Fruit fly (Drosophila melanogaster): ENCODE measurements around the gene Hcf.
A peak's percentile ranks its signal among the peaks of the same experiment; 100 is the strongest.

Gene Hcf

DNA sequence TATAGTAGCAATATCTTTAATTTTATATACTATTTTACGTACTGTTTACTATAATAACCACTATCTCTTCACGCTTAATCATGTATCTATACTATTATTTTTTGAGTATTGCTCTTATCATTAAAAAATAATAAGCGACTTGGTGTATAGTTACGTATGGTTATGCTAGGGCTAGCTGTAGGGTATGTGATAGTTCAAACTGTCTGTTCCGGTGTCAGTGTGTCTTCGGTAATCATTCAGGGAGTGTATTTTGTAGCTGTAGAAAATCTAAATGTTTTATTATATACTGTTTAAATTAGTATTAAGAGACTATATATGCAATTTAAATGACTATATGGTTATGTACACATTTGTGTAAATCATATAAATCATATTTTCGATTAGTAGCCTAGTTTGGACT is 34.7 kb downstream of the Hcf start:
- no peak for TF ChIP-seq rn (GFP tag; IDR thresholded peaks at IDR 0.05)

DNA sequence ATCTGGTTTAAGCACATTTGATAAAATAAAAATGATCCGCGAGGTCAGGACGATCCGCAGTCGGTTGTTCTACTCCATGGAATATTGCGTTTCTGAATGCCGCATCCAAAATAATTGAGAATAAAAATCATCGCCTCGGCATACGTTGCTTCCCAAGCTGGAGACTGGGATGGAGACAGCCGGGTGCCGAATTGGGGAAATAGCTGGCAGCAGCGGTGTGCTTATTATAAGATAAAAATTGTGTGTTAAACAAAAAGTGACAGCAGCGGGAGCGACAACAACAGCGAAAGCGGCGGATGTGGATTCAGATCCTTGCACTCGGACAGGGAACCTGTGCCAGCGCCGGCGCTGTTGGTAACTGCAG is 35.7 kb downstream of the Hcf start, which contains the start of gene dati:
Gene dati, minus strand, starts transcription at position 101 of the 364 bp plus-strand sequence.
- TF ChIP-seq CG8301 (tag; optimal IDR thresholded peaks at IDR 0.05) (no peak), fd96Ca (GFP tag; IDR thresholded peaks at IDR 0.05) (no peak), CG17806 (tag; optimal IDR thresholded peaks at IDR 0.05) (no peak), Ets98B (GFP tag; IDR thresholded peaks at IDR 0.05) (no peak), CG10348 (GFP tag; IDR thresholded peaks at IDR 0.05) (no peak), CG12605 (GFP tag; IDR thresholded peaks at IDR 0.05) (no peak), gl (tag; optimal IDR thresholded peaks at IDR 0.05) (no peak), CG32121 (GFP tag; IDR thresholded peaks at IDR 0.05) (no peak), EcR (GFP tag; optimal IDR thresholded peaks at IDR 0.05) (no peak), CG13204 (GFP tag; optimal IDR thresholded peaks at IDR 0.05) (no peak), CG9948 (tag; optimal IDR thresholded peaks at IDR 0.05) (no peak), D1 (tag; optimal IDR thresholded peaks at IDR 0.05) (no peak)

DNA sequence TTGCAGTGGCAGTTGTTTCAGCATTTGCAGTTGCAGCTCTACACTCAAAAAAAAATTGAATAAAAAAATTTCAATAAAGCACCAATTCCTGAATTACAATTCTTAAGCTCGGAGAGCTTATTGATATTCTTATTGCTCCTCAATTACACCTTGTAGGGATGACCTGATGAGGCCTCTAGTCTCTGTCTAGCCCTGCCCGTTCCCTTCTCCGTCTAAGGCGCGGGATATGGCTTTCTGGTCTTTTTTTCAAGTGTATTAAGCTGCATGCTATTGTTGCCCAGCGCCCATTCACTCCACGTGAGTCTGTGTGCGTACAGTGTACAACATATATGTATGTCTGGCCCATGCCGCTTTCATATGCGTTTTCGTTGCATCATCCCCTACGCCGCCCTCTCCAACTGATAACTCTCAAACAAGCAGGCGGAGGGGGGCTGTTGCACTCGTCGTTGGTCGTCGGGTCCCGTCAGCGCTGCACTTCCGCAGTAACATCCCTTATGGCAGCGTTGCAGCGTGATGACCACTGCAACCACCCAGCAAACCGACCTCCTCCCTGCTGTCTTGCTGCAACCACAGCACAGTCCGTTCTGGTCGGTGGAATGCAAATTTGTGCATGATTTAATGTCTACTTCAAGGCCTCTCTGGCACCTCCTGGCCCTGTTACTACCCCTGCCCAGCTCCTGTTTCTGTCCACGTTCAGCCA is 36.3 kb downstream of the Hcf start:
- TF ChIP-seq rn (GFP tag; IDR thresholded peaks at IDR 0.05) (no peak), CG34367 (tag; optimal IDR thresholded peaks at IDR 0.05) (no peak), Pif1B (GFP tag; optimal IDR thresholded peaks at IDR 0.05) (peak; percentile 9), D1 (tag; optimal IDR thresholded peaks at IDR 0.05) (no peak), CG15710 (tag; optimal IDR thresholded peaks at IDR 0.05) (no peak), CG13204 (GFP tag; optimal IDR thresholded peaks at IDR 0.05) (no peak)

DNA sequence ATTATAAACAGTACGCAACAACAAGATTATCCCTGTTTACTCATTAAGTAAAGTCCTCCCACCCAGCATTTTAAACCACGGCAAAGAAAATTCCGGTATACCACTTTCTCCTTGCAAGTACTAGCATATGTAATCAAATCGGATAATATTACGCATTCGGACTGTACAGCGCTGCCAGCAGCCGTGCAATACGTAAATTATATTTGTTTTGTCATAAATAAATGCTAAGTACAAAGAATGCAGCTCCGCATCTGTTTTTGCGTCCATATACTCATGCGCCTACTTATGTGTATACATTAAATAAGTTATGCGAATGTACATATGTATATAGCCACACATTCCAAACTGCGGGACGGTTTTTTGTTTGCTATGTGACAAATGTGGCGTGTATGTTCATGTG is 38.8 kb downstream of the Hcf start:
- TF ChIP-seq CG8301 (tag; optimal IDR thresholded peaks at IDR 0.05): no peak
- no peak for TF ChIP-seq CG14655 (GFP tag; optimal IDR thresholded peaks at IDR 0.05)
- no peak for TF ChIP-seq gl (tag; optimal IDR thresholded peaks at IDR 0.05)
- TF ChIP-seq CG34367 (tag; optimal IDR thresholded peaks at IDR 0.05): no peak
- no peak for TF ChIP-seq CG4496 (GFP tag; IDR thresholded peaks at IDR 0.05)
- no peak for TF ChIP-seq CG10348 (GFP tag; IDR thresholded peaks at IDR 0.05)
- no peak for TF ChIP-seq EcR (GFP tag; optimal IDR thresholded peaks at IDR 0.05)
- TF ChIP-seq CG12605 (GFP tag; IDR thresholded peaks at IDR 0.05): no peak
- TF ChIP-seq Snoo (tag; optimal IDR thresholded peaks at IDR 0.05): no peak
- TF ChIP-seq CG9948 (tag; optimal IDR thresholded peaks at IDR 0.05): no peak
- no peak for TF ChIP-seq CG8159 (tag; optimal IDR thresholded peaks at IDR 0.05)
- no peak for TF ChIP-seq Pif1A (GFP tag; optimal IDR thresholded peaks at IDR 0.05)

DNA sequence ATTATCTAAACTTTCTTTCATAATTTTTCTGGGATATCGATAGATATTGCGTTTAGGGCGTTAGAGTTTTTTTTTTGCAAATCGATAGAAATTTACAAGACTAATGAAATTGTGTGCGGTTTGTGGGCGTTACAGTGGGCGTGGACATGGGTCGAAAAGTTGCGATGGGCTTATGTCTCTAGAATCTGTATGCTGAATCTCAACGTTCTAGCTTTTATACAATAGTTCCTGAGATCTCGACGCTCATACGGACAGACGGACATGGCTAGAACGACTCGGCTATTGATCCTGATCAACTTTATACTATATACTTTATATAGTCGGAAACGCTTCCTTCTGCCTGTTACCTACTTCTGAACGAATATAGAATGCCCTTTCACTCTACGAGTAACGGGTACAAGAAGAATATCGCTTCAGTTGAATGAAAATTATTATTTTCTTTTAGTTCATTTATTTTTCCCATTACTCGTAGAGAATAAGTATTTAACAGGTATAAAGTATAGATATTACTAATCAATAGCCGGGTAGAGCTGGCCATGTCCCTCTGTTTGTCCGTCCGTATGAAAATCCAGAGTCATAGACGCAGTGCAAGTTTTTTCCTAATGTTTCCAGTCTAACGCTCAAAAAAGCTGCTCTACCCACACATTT is 43.3 kb downstream of the Hcf start:
- no peak for TF ChIP-seq CG15710 (tag; optimal IDR thresholded peaks at IDR 0.05)
- no peak for TF ChIP-seq fd96Ca (GFP tag; IDR thresholded peaks at IDR 0.05)

DNA sequence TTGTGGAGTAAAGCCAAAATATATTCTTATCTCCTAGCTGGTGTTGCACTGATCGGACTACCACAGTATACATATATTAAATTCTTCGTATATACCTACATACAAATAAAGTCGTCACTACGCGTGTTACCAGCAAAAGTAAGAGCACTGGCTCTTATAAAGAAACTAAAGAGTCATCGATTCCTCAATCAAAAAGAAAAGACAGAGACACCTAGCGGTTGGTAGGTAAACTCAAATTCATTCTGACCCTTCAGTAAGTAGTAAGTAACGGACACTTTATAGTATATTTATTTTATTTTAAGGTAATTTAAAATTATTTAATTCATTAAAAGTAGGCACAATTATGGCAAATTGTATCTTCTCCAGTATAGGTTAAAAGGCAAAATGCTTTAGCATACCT is 44.6 kb downstream of the Hcf start:
- TF ChIP-seq CG8159 (tag; optimal IDR thresholded peaks at IDR 0.05): peak; percentile 18
- no peak for TF ChIP-seq CG32121 (GFP tag; IDR thresholded peaks at IDR 0.05)
- no peak for TF ChIP-seq CG4496 (GFP tag; IDR thresholded peaks at IDR 0.05)
- TF ChIP-seq CG17806 (tag; optimal IDR thresholded peaks at IDR 0.05): no peak
- TF ChIP-seq CG8301 (tag; optimal IDR thresholded peaks at IDR 0.05): peak; percentile 24
- peak; percentile 24 for TF ChIP-seq gl (tag; optimal IDR thresholded peaks at IDR 0.05)
- no peak for TF ChIP-seq Ets98B (GFP tag; IDR thresholded peaks at IDR 0.05)
- peak; percentile 60 for TF ChIP-seq CG14655 (GFP tag; optimal IDR thresholded peaks at IDR 0.05)
- TF ChIP-seq Snoo (tag; optimal IDR thresholded peaks at IDR 0.05): peak; percentile 27
- no peak for TF ChIP-seq CG34367 (tag; optimal IDR thresholded peaks at IDR 0.05)
- peak; percentile 31 for TF ChIP-seq D1 (tag; optimal IDR thresholded peaks at IDR 0.05)
- TF ChIP-seq CG9948 (tag; optimal IDR thresholded peaks at IDR 0.05): no peak
- TF ChIP-seq rn (GFP tag; IDR thresholded peaks at IDR 0.05): no peak
- no peak for TF ChIP-seq EcR (GFP tag; optimal IDR thresholded peaks at IDR 0.05)
- no peak for TF ChIP-seq fd96Ca (GFP tag; IDR thresholded peaks at IDR 0.05)
- peak; percentile 50 for TF ChIP-seq Pif1A (GFP tag; optimal IDR thresholded peaks at IDR 0.05)
- no peak for TF ChIP-seq CG10348 (GFP tag; IDR thresholded peaks at IDR 0.05)

DNA sequence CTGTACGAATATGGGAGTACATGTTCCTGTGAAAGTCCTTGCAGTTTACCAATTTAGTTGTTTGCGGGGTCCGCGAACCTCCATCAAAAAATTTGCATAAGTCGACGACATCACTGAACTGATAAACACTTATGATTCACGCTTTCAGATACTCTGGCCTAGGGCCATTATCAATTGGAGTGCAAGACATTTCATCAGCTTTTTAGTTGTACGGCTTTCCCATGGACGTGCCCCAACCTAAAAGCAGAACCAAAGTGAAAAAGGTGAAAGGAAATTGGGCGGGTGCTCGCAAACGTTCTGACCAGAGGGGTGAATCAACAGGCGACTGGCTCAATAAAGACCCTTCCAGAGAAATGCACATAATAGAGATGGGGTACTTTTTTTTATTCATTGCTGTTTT is 45.5 kb downstream of the Hcf start:
- TF ChIP-seq CG12605 (GFP tag; IDR thresholded peaks at IDR 0.05): no peak
- TF ChIP-seq CG13204 (GFP tag; optimal IDR thresholded peaks at IDR 0.05): no peak
- no peak for TF ChIP-seq CG10348 (GFP tag; IDR thresholded peaks at IDR 0.05)
- no peak for TF ChIP-seq CG4496 (GFP tag; IDR thresholded peaks at IDR 0.05)
- no peak for TF ChIP-seq CG9948 (tag; optimal IDR thresholded peaks at IDR 0.05)
- no peak for TF ChIP-seq gl (tag; optimal IDR thresholded peaks at IDR 0.05)
- TF ChIP-seq Pif1B (GFP tag; optimal IDR thresholded peaks at IDR 0.05): no peak
